Worm (Caenorhabditis elegans) whole organism, L1 larva: ENCODE measurements around the gene C34C12.8.

Experiments
- C04F5.9 ChIP-seq: sonication (generic microtip); optimal IDR thresholded peaks from 2 replicates; lab custom pipeline; 2016; ENCODE audit warnings: missing genetic modification characterization, missing compliant biosample characterization
- C16A3.4 ChIP-seq: fragments of 150-350 bp; optimal IDR thresholded peaks from 2 replicates; lab custom pipeline; 2014; ENCODE audit warnings: missing biosample characterization, missing genetic modification characterization
- C34B4.2 ChIP-seq: sonication (generic microtip); optimal IDR thresholded peaks from 2 replicates; lab custom pipeline; 2017; ENCODE audit warnings: mild to moderate bottlenecking, missing genetic modification characterization, missing compliant biosample characterization
- Y116A8C.19 ChIP-seq: sonication (generic microtip); optimal IDR thresholded peaks from 2 replicates; lab custom pipeline; 2016; ENCODE audit warnings: missing compliant biosample characterization, missing genetic modification characterization, borderline replicate concordance
- aly-2 ChIP-seq: fragments of 150-350 bp; optimal IDR thresholded peaks from 2 replicates; lab custom pipeline; 2014; ENCODE audit warnings: missing biosample characterization, missing genetic modification characterization
- ama-1 ChIP-seq: fragments of 150-350 bp; optimal IDR thresholded peaks from 2 replicates; lab custom pipeline; 2014
- blmp-1 ChIP-seq: fragments of 150-350 bp; optimal IDR thresholded peaks from 2 replicates; lab custom pipeline; 2014; ENCODE audit warnings: missing biosample characterization, missing genetic modification characterization
- ceh-63 ChIP-seq: fragments of 200-800 bp; sonication (Bioruptor generic); optimal IDR thresholded peaks from 2 replicates; lab custom pipeline; 2018; ENCODE audit warnings: mild to moderate bottlenecking, missing genetic modification characterization, missing compliant biosample characterization
- ceh-82 ChIP-seq, 3 experiments: fragments of 150-350 bp in 1 of 3; sonication (generic microtip) in 2 of 3; optimal IDR thresholded peaks; 2 replicates each; lab custom pipeline; 2014 to 2017; ENCODE audit warnings: missing biosample characterization in 3 of 3, missing genetic modification characterization in 3 of 3
- ceh-90 ChIP-seq: sonication (generic microtip); optimal IDR thresholded peaks from 2 replicates; lab custom pipeline; 2016; ENCODE audit warnings: missing genetic modification characterization, missing compliant biosample characterization
- dpl-1 ChIP-seq, 3 experiments: fragments of 150-350 bp in 2 of 3; sonication (generic microtip) in 1 of 3; optimal IDR thresholded peaks; 2 replicates each; lab custom pipeline; 2014 to 2017; ENCODE audit warnings: missing biosample characterization in 3 of 3, missing genetic modification characterization in 3 of 3, missing genetic modification reagents in 3 of 3
- dsc-1 ChIP-seq: sonication (generic microtip); optimal IDR thresholded peaks from 2 replicates; lab custom pipeline; 2016; ENCODE audit warnings: mild to moderate bottlenecking, missing genetic modification characterization, missing compliant biosample characterization
- efl-1 ChIP-seq, 4 experiments: fragments of 150-350 bp; optimal IDR thresholded peaks in 3 of 4; peaks in 1 of 4; 1 replicate in 1 of 4; 2 replicates in 3 of 4; lab custom pipeline; 2014; ENCODE audit warnings: missing biosample characterization in 2 of 4, missing genetic modification characterization in 2 of 4, missing genetic modification reagents in 2 of 4
- egl-13 ChIP-seq: sonication (generic microtip); optimal IDR thresholded peaks from 2 replicates; lab custom pipeline; 2016; ENCODE audit warnings: missing genotype, missing genetic modification reagents, missing genetic modification characterization, missing compliant biosample characterization
- egl-27 ChIP-seq, 2 experiments: fragments of 150-350 bp in 1 of 2; sonication (generic microtip); optimal IDR thresholded peaks; 3 replicates each; lab custom pipeline; 2017 to 2018; ENCODE audit warnings: missing biosample characterization in 2 of 2, missing genetic modification characterization in 2 of 2, missing genetic modification reagents in 2 of 2
- elt-2 ChIP-seq: sonication (generic microtip); optimal IDR thresholded peaks from 2 replicates; lab custom pipeline; 2016; ENCODE audit warnings: missing genetic modification characterization, mild to moderate bottlenecking, inconsistent platforms, missing compliant biosample characterization, missing genetic modification reagents
- fkh-10 ChIP-seq: sonication (generic microtip); optimal IDR thresholded peaks from 2 replicates; lab custom pipeline; 2017; ENCODE audit warnings: missing biosample characterization, missing genetic modification reagents, missing genetic modification characterization
- fkh-4 ChIP-seq: sonication (generic microtip); optimal IDR thresholded peaks from 2 replicates; lab custom pipeline; 2016; ENCODE audit warnings: missing compliant biosample characterization, missing genetic modification characterization, borderline replicate concordance
- grh-1 ChIP-seq: fragments of 200-800 bp; sonication (Bioruptor generic); IDR thresholded peaks from 2 replicates; pipeline ENCODE4 v1.3.6; 2022; ENCODE audit warnings: missing genetic modification reagents, missing genetic modification characterization, missing compliant biosample characterization
- hlh-17 ChIP-seq: fragments of 200-800 bp; sonication (Bioruptor generic); optimal IDR thresholded peaks from 2 replicates; lab custom pipeline; 2018; ENCODE audit warnings: missing genetic modification characterization, mild to moderate bottlenecking, missing compliant biosample characterization, moderate library complexity, borderline replicate concordance
- hpl-2 ChIP-seq: fragments of 150-350 bp; optimal IDR thresholded peaks from 2 replicates; lab custom pipeline; 2014; ENCODE audit warnings: missing biosample characterization, missing genetic modification reagents, missing genetic modification characterization
- jun-1 ChIP-seq: fragments of 150-350 bp; optimal IDR thresholded peaks from 2 replicates; lab custom pipeline; 2014; ENCODE audit warnings: missing biosample characterization, missing genetic modification reagents, missing genetic modification characterization
- lin-13 ChIP-seq: fragments of 150-350 bp; optimal IDR thresholded peaks from 2 replicates; lab custom pipeline; 2014; ENCODE audit warnings: missing biosample characterization, missing genetic modification reagents, missing genetic modification characterization
- lin-15B ChIP-seq: fragments of 150-350 bp; sonication (generic microtip); optimal IDR thresholded peaks from 3 replicates; lab custom pipeline; 2014; ENCODE audit warnings: missing biosample characterization, missing genetic modification characterization
- lin-39 ChIP-seq: fragments of 150-350 bp; optimal IDR thresholded peaks from 2 replicates; lab custom pipeline; 2014; ENCODE audit warnings: missing biosample characterization, missing genetic modification reagents, missing genetic modification characterization
- lsy-2 ChIP-seq, 2 experiments: fragments of 150-350 bp; optimal IDR thresholded peaks; 2 replicates each; lab custom pipeline; 2014; ENCODE audit warnings: missing biosample characterization in 2 of 2, missing genetic modification characterization in 2 of 2
- mdl-1 ChIP-seq, 2 experiments: fragments of 150-350 bp; optimal IDR thresholded peaks; 2 replicates each; lab custom pipeline; 2014 to 2017; ENCODE audit warnings: missing biosample characterization in 2 of 2, missing genetic modification characterization in 2 of 2, inconsistent platforms in 1 of 2
- mef-2 ChIP-seq: fragments of 150-350 bp; optimal IDR thresholded peaks from 2 replicates; lab custom pipeline; 2014; ENCODE audit warnings: missing biosample characterization, missing genetic modification characterization
- mep-1 ChIP-seq: fragments of 150-350 bp; optimal IDR thresholded peaks from 2 replicates; lab custom pipeline; 2014; ENCODE audit warnings: missing biosample characterization, missing genetic modification characterization
- nhr-11 ChIP-seq: fragments of 150-350 bp; optimal IDR thresholded peaks from 2 replicates; lab custom pipeline; 2014; ENCODE audit warnings: missing biosample characterization, missing genetic modification characterization
- nhr-12 ChIP-seq: sonication (generic microtip); optimal IDR thresholded peaks from 2 replicates; lab custom pipeline; 2017; ENCODE audit warnings: missing biosample characterization, missing genetic modification characterization
- nhr-19 ChIP-seq: fragments of 200-800 bp; sonication (Bioruptor generic); conservative IDR thresholded peaks from 2 replicates; pipeline ENCODE4 v1.3.6; 2022; ENCODE audit warnings: missing genetic modification characterization, missing compliant biosample characterization
- nhr-237 ChIP-seq: fragments of 150-350 bp; optimal IDR thresholded peaks from 2 replicates; lab custom pipeline; 2014; ENCODE audit warnings: missing biosample characterization, missing genetic modification characterization
- nhr-28 ChIP-seq: fragments of 150-350 bp; optimal IDR thresholded peaks from 2 replicates; lab custom pipeline; 2014; ENCODE audit warnings: missing biosample characterization, missing genetic modification characterization
- nhr-47 ChIP-seq: sonication (generic microtip); optimal IDR thresholded peaks from 2 replicates; lab custom pipeline; 2016; ENCODE audit warnings: mild to moderate bottlenecking, missing genetic modification characterization, moderate library complexity, missing compliant biosample characterization
- nhr-71 ChIP-seq: sonication (generic microtip); optimal IDR thresholded peaks from 2 replicates; lab custom pipeline; 2016; ENCODE audit warnings: mild to moderate bottlenecking, missing genetic modification characterization, moderate library complexity, missing compliant biosample characterization
- nhr-76 ChIP-seq: sonication (generic microtip); optimal IDR thresholded peaks from 2 replicates; lab custom pipeline; 2017; ENCODE audit warnings: missing biosample characterization, missing genetic modification characterization
- nhr-85 ChIP-seq: sonication (generic microtip); peaks from one replicate; lab custom pipeline; 2016; ENCODE audit warnings: missing genetic modification characterization, inconsistent platforms, missing compliant biosample characterization
- pax-3 ChIP-seq: fragments of 200-800 bp; sonication (Bioruptor generic); optimal IDR thresholded peaks from 2 replicates; lab custom pipeline; 2018; ENCODE audit warnings: mild to moderate bottlenecking, missing genetic modification characterization, moderate library complexity, missing compliant biosample characterization
- rnt-1 ChIP-seq: sonication (generic microtip); optimal IDR thresholded peaks from 2 replicates; lab custom pipeline; 2016; ENCODE audit warnings: mild to moderate bottlenecking, missing genetic modification characterization, moderate library complexity, missing compliant biosample characterization
- skn-1 ChIP-seq: fragments of 150-350 bp; optimal IDR thresholded peaks from 2 replicates; lab custom pipeline; 2014; ENCODE audit warnings: missing biosample characterization, missing genetic modification characterization
- sup-37 ChIP-seq: fragments of 200-800 bp; sonication (Bioruptor generic); optimal IDR thresholded peaks from 2 replicates; lab custom pipeline; 2018; ENCODE audit warnings: mild to moderate bottlenecking, missing genetic modification characterization, missing compliant biosample characterization
- swsn-7 ChIP-seq: sonication (generic microtip); optimal IDR thresholded peaks from 2 replicates; lab custom pipeline; 2016; ENCODE audit warnings: missing genetic modification characterization, missing compliant biosample characterization
- tbx-2 ChIP-seq: sonication (generic microtip); optimal IDR thresholded peaks from 2 replicates; lab custom pipeline; 2016; ENCODE audit warnings: missing genetic modification characterization, missing compliant biosample characterization
- tlp-1 ChIP-seq: fragments of 150-350 bp; optimal IDR thresholded peaks from 2 replicates; lab custom pipeline; 2014; ENCODE audit warnings: missing biosample characterization, missing genetic modification characterization
- unc-30 ChIP-seq: sonication (generic microtip); optimal IDR thresholded peaks from 2 replicates; lab custom pipeline; 2017; ENCODE audit warnings: missing biosample characterization, missing genetic modification characterization
- unc-62 ChIP-seq: fragments of 150-350 bp; optimal IDR thresholded peaks from 2 replicates; lab custom pipeline; 2014; ENCODE audit warnings: missing biosample characterization, missing genetic modification reagents, missing genetic modification characterization
- unc-86 ChIP-seq: sonication (generic microtip); optimal IDR thresholded peaks from 2 replicates; lab custom pipeline; 2016; ENCODE audit warnings: missing genetic modification characterization, missing compliant biosample characterization
- unc-98 ChIP-seq: fragments of 200-800 bp; sonication (Bioruptor generic); IDR thresholded peaks from 2 replicates; pipeline ENCODE4 v1.3.6; 2022; ENCODE audit warnings: missing genetic modification characterization, missing compliant biosample characterization
- xbp-1 ChIP-seq: sonication (generic microtip); optimal IDR thresholded peaks from 2 replicates; lab custom pipeline; 2016; ENCODE audit warnings: missing genetic modification characterization, missing compliant biosample characterization
- zip-4 ChIP-seq: fragments of 200-800 bp; sonication (Bioruptor generic); optimal IDR thresholded peaks from 2 replicates; lab custom pipeline; 2018; ENCODE audit warnings: mild to moderate bottlenecking, missing genetic modification characterization, moderate library complexity, missing compliant biosample characterization

C34C12.8 gene

ce11 chrIII:3505051-3505548, 44.9 kb downstream of the C34C12.8 start, which contains the start of gene lias-1 (continued):
- peak; percentile 68 for TF ChIP-seq tbx-2
- peak; percentile 97 to 98 for TF ChIP-seq lsy-2 (tag; optimal IDR thresholded peaks at IDR 0.05; lab: Kevin White, UChicago)
- peak; percentile 81 for TF ChIP-seq lin-15B (tag; lab: Kevin White, UChicago)
- peak; percentile 43 for TF ChIP-seq egl-13 (tag; lab: Kevin White, UChicago)
- TF ChIP-seq ceh-82 (tag; optimal IDR thresholded peaks at IDR 0.05; lab: Kevin White, UChicago) = peak; percentile 79 to 95 (median 86)
- no peak for TF ChIP-seq tlp-1
- peak; percentile 73 for TF ChIP-seq swsn-7 (tag; lab: Kevin White, UChicago)
- peak; percentile 69 for TF ChIP-seq hpl-2
- TF ChIP-seq lin-39 (tag; lab: Kevin White, UChicago) = no peak
- peak in 1 of 2 experiments; percentile 39 for TF ChIP-seq egl-27 (tag; optimal IDR thresholded peaks at IDR 0.05; lab: Kevin White, UChicago)
- TF ChIP-seq grh-1 (GFP tag; lab: Robert Waterston, UW) = no peak
- peak; percentile 75 for TF ChIP-seq nhr-85 (tag; lab: Kevin White, UChicago)
- TF ChIP-seq mep-1 (tag; lab: Kevin White, UChicago) = peak; percentile 89
- peak; percentile 66 for TF ChIP-seq fkh-10 (GFP tag; lab: Kevin White, UChicago)
- TF ChIP-seq xbp-1 = peak; percentile 81
- peak; percentile 50 for TF ChIP-seq ama-1
- no peak for TF ChIP-seq nhr-11 (tag; lab: Kevin White, UChicago)
- peak; percentile 83 for TF ChIP-seq nhr-47
- TF ChIP-seq nhr-237 (tag; lab: Kevin White, UChicago) = peak; percentile 15
- TF ChIP-seq rnt-1 = peak; percentile 87
- TF ChIP-seq hlh-17 (GFP tag; lab: Kevin White, UChicago) = no peak
- no peak for TF ChIP-seq fkh-4
- peak; percentile 91 for TF ChIP-seq C16A3.4 (tag; lab: Kevin White, UChicago)
- TF ChIP-seq nhr-71 (tag; lab: Kevin White, UChicago) = peak; percentile 83
- TF ChIP-seq C04F5.9 = peak; percentile 58
- no peak for TF ChIP-seq ceh-90 (tag; lab: Kevin White, UChicago)
- no peak for TF ChIP-seq C34B4.2
- TF ChIP-seq nhr-76 (tag; lab: Kevin White, UChicago) = no peak
- peak; percentile 69 for TF ChIP-seq skn-1
- TF ChIP-seq aly-2 (tag; lab: Kevin White, UChicago) = peak; percentile 66
- TF ChIP-seq elt-2 = no peak
- peak in 1 of 2 experiments; percentile 81 for TF ChIP-seq mdl-1 (tag; optimal IDR thresholded peaks at IDR 0.05; lab: Kevin White, UChicago)
- no peak for TF ChIP-seq Y116A8C.19 (tag; lab: Kevin White, UChicago)
- TF ChIP-seq unc-62 = no peak
- no peak for TF ChIP-seq unc-98 (GFP tag; lab: Robert Waterston, UW)
- TF ChIP-seq unc-86 = peak; percentile 43
- no peak for TF ChIP-seq pax-3 (tag; lab: Kevin White, UChicago)
- no peak for TF ChIP-seq sup-37 (GFP tag; lab: Kevin White, UChicago)
- peak; percentile 53 for TF ChIP-seq blmp-1 (tag; lab: Kevin White, UChicago)
- TF ChIP-seq nhr-12 (tag; lab: Kevin White, UChicago) = no peak
- peak; percentile 50 for TF ChIP-seq dsc-1
- no peak for TF ChIP-seq ceh-63 (GFP tag; lab: Kevin White, UChicago)
- no peak for TF ChIP-seq nhr-28 (tag; lab: Kevin White, UChicago)
- TF ChIP-seq unc-30 (tag; lab: Kevin White, UChicago) = no peak
- no peak for TF ChIP-seq zip-4 (GFP tag; lab: Kevin White, UChicago)
- no peak for TF ChIP-seq mef-2 (tag; lab: Kevin White, UChicago)
- TF ChIP-seq dpl-1 (GFP tag; optimal IDR thresholded peaks at IDR 0.05; lab: Kevin White, UChicago) = peak; percentile 76 to 87 (median 84)
- peak; percentile 77 for TF ChIP-seq nhr-19
- TF ChIP-seq efl-1 (optimal IDR thresholded peaks at IDR 0.05; lab: Kevin White, UChicago) = peak; percentile 86 to 90
- peak; percentile 82 to 98 for TF ChIP-seq efl-1 (GFP tag; optimal IDR thresholded peaks at IDR 0.05 in 1 of 2; lab: Kevin White, UChicago)
- peak; percentile 81 for TF ChIP-seq jun-1 (tag; lab: Kevin White, UChicago)
- peak; percentile 81 for TF ChIP-seq lin-13 (GFP tag; lab: Kevin White, UChicago)
- TF ChIP-seq, all 84 proteins: peak for 47
